Worm (Caenorhabditis elegans) whole organism, L1 larva: Measurements from ENCODE around the gene T26E4.4.
"Not testable (repeated sequence)": the region's sequence is repeated elsewhere in the genome, so short reads cannot be mapped to it uniquely, and the experiment has no call there.

Source experiments
- blmp-1 ChIP-seq: fragments of 150-350 bp; optimal IDR thresholded peaks from 2 replicates; lab custom pipeline; 2014; ENCODE audit warnings: missing biosample characterization, missing genetic modification characterization
- dsc-1 ChIP-seq: sonication (generic microtip); optimal IDR thresholded peaks from 2 replicates; lab custom pipeline; 2016; ENCODE audit warnings: mild to moderate bottlenecking, missing genetic modification characterization, missing compliant biosample characterization
- egl-27 ChIP-seq, 2 experiments: fragments of 150-350 bp in 1 of 2; sonication (generic microtip); optimal IDR thresholded peaks; 3 replicates each; lab custom pipeline; 2017 to 2018; ENCODE audit warnings: missing biosample characterization in 2 of 2, missing genetic modification characterization in 2 of 2, missing genetic modification reagents in 2 of 2
- elt-3 ChIP-seq, 6 experiments: fragments of 150-350 bp in 1 of 6; sonication (generic microtip); optimal IDR thresholded peaks; 2 replicates each; lab custom pipeline; 2017 to 2018; ENCODE audit warnings: missing biosample characterization in 6 of 6, missing genetic modification characterization in 6 of 6, inconsistent platforms in 1 of 6
- fkh-10 ChIP-seq: sonication (generic microtip); optimal IDR thresholded peaks from 2 replicates; lab custom pipeline; 2017; ENCODE audit warnings: missing biosample characterization, missing genetic modification reagents, missing genetic modification characterization
- lsy-2 ChIP-seq, 2 experiments: fragments of 150-350 bp; optimal IDR thresholded peaks; 2 replicates each; lab custom pipeline; 2014; ENCODE audit warnings: missing biosample characterization in 2 of 2, missing genetic modification characterization in 2 of 2
- mef-2 ChIP-seq: fragments of 150-350 bp; optimal IDR thresholded peaks from 2 replicates; lab custom pipeline; 2014; ENCODE audit warnings: missing biosample characterization, missing genetic modification characterization
- mep-1 ChIP-seq: fragments of 150-350 bp; optimal IDR thresholded peaks from 2 replicates; lab custom pipeline; 2014; ENCODE audit warnings: missing biosample characterization, missing genetic modification characterization
- nhr-71 ChIP-seq: sonication (generic microtip); optimal IDR thresholded peaks from 2 replicates; lab custom pipeline; 2016; ENCODE audit warnings: mild to moderate bottlenecking, missing genetic modification characterization, moderate library complexity, missing compliant biosample characterization
- snpc-4 ChIP-seq: fragments of 150-350 bp; optimal IDR thresholded peaks from 2 replicates; lab custom pipeline; 2014; ENCODE audit warnings: missing biosample characterization, missing genetic modification characterization
- unc-98 ChIP-seq: fragments of 200-800 bp; sonication (Bioruptor generic); IDR thresholded peaks from 2 replicates; pipeline ENCODE4 v1.3.6; 2022; ENCODE audit warnings: missing genetic modification characterization, missing compliant biosample characterization

ce11 chrV:15803079-15803478 is 10.8 kb upstream of the T26E4.4 start, which contains the start of gene srd-27:
- TF ChIP-seq egl-27 (tag; optimal IDR thresholded peaks at IDR 0.05; lab: Kevin White, UChicago); blmp-1 (tag; lab: Kevin White, UChicago); nhr-71 (tag; lab: Kevin White, UChicago); lsy-2 (tag; optimal IDR thresholded peaks at IDR 0.05; lab: Kevin White, UChicago); dsc-1 (tag; lab: Kevin White, UChicago); snpc-4 (tag; lab: Kevin White, UChicago); fkh-10 (GFP tag; lab: Kevin White, UChicago); elt-3 (tag; optimal IDR thresholded peaks at IDR 0.05; lab: Kevin White, UChicago); mef-2 (tag; lab: Kevin White, UChicago); unc-98 (GFP tag; lab: Robert Waterston, UW); mep-1 (tag; lab: Kevin White, UChicago): not testable (repeated sequence)
